Worm (Caenorhabditis elegans) whole organism, young adult: ENCODE results near the gene gpa-10.

Experiments used
- C06A6.2 ChIP-seq: fragments of 200-800 bp; sonication (Bioruptor generic); conservative IDR thresholded peaks from 2 replicates; pipeline ENCODE4 v1.3.6; 2022; ENCODE audit warnings: missing genetic modification characterization, missing compliant biosample characterization
- F22D6.2 ChIP-seq: sonication (generic microtip); optimal IDR thresholded peaks from 2 replicates; lab custom pipeline; 2016; ENCODE audit warnings: mild to moderate bottlenecking, missing genetic modification characterization, missing compliant biosample characterization
- F33H1.4 ChIP-seq: fragments of 200-800 bp; sonication (Bioruptor generic); IDR thresholded peaks from 2 replicates; pipeline ENCODE4 v1.3.6; 2022; ENCODE audit warnings: missing genetic modification reagents, missing genetic modification characterization, missing compliant biosample characterization
- F37B4.10 ChIP-seq: fragments of 200-800 bp; sonication (Bioruptor generic); IDR thresholded peaks from 2 replicates; pipeline ENCODE4 v1.3.6; 2022; ENCODE audit warnings: missing genetic modification characterization, missing compliant biosample characterization
- F39B2.1 ChIP-seq: fragments of 200-800 bp; sonication (Bioruptor generic); IDR thresholded peaks from 2 replicates; pipeline ENCODE4 v1.3.6; 2022; ENCODE audit warnings: missing genetic modification reagents, missing genetic modification characterization, missing compliant biosample characterization
- F49E8.2 ChIP-seq: sonication (generic microtip); optimal IDR thresholded peaks from 3 replicates; lab custom pipeline; 2017; ENCODE audit warnings: missing genetic modification characterization, mild to moderate bottlenecking, missing compliant biosample characterization, antibody characterized with exemption, moderate library complexity; ENCODE audit not compliant: insufficient read depth
- F52B5.7 ChIP-seq: sonication (generic microtip); optimal IDR thresholded peaks from 2 replicates; lab custom pipeline; 2016; ENCODE audit warnings: mild to moderate bottlenecking, missing genetic modification characterization, missing compliant biosample characterization
- Y79H2A.3 ChIP-seq: fragments of 200-800 bp; sonication (Bioruptor generic); conservative IDR thresholded peaks from 2 replicates; pipeline ENCODE4 v1.3.6; 2022; ENCODE audit warnings: missing genetic modification reagents, missing genetic modification characterization, missing compliant biosample characterization
- Y95B8A.8 ChIP-seq: fragments of 200-800 bp; sonication (Bioruptor generic); IDR thresholded peaks from 2 replicates; pipeline ENCODE4 v1.3.6; 2022; ENCODE audit warnings: missing genetic modification reagents, missing genetic modification characterization, missing compliant biosample characterization
- akir-1 ChIP-seq: fragments of 200-800 bp; sonication (Bioruptor generic); optimal IDR thresholded peaks from 2 replicates; lab custom pipeline; 2018; ENCODE audit warnings: mild to moderate bottlenecking, missing genetic modification characterization, moderate library complexity, missing compliant biosample characterization
- aptf-2 ChIP-seq: fragments of 200-800 bp; sonication (Bioruptor generic); conservative IDR thresholded peaks from 2 replicates; pipeline ENCODE4 v1.3.6; 2022; ENCODE audit warnings: missing genetic modification reagents, missing genetic modification characterization, missing compliant biosample characterization
- aptf-3 ChIP-seq: fragments of 200-800 bp; sonication (Bioruptor generic); IDR thresholded peaks from 2 replicates; pipeline ENCODE4 v1.3.6; 2022; ENCODE audit warnings: missing genetic modification characterization, missing compliant biosample characterization
- attf-3 ChIP-seq: fragments of 200-800 bp; sonication (Bioruptor generic); conservative IDR thresholded peaks from 2 replicates; pipeline ENCODE4 v1.3.6; 2022; ENCODE audit warnings: missing genetic modification reagents, missing genetic modification characterization, missing compliant biosample characterization
- bed-2 ChIP-seq: fragments of 200-800 bp; sonication (Bioruptor generic); IDR thresholded peaks from 2 replicates; pipeline ENCODE4 v1.3.6; 2022; ENCODE audit warnings: missing genetic modification reagents, missing genetic modification characterization, missing compliant biosample characterization
- cebp-1 ChIP-seq, 2 experiments: fragments of 200-800 bp in 1 of 2; sonication (Bioruptor generic) in 1 of 2; sonication (generic microtip) in 1 of 2; IDR thresholded peaks in 1 of 2; optimal IDR thresholded peaks in 1 of 2; 2 replicates each; pipeline versions ENCODE4 v1.3.6 to Lab custom; 2017 to 2022; ENCODE audit warnings: missing compliant biosample characterization in 2 of 2, missing genetic modification characterization in 2 of 2, mild to moderate bottlenecking in 1 of 2, missing genetic modification reagents in 1 of 2, moderate library complexity in 1 of 2
- ceh-79 ChIP-seq: sonication (generic microtip); optimal IDR thresholded peaks from 2 replicates; lab custom pipeline; 2017; ENCODE audit warnings: mild to moderate bottlenecking, missing genetic modification characterization, missing compliant biosample characterization
- chd-7 ChIP-seq: sonication (generic microtip); optimal IDR thresholded peaks from 2 replicates; lab custom pipeline; 2016; ENCODE audit warnings: mild to moderate bottlenecking, missing genetic modification characterization, moderate library complexity, missing compliant biosample characterization
- efl-1 ChIP-seq: fragments of 150-350 bp; optimal IDR thresholded peaks from 2 replicates; lab custom pipeline; 2014; ENCODE audit warnings: missing biosample characterization, missing genetic modification reagents, missing genetic modification characterization
- egl-18 ChIP-seq: fragments of 200-800 bp; sonication (Bioruptor generic); IDR thresholded peaks from 2 replicates; pipeline ENCODE4 v1.3.6; 2022; ENCODE audit warnings: missing genetic modification reagents, missing genetic modification characterization, missing compliant biosample characterization
- egrh-3 ChIP-seq: fragments of 200-800 bp; sonication (Bioruptor generic); IDR thresholded peaks from 2 replicates; pipeline ENCODE4 v1.3.6; 2022; ENCODE audit warnings: missing genetic modification reagents, missing genetic modification characterization, missing compliant biosample characterization
- ets-4 ChIP-seq: fragments of 200-800 bp; sonication (Bioruptor generic); optimal IDR thresholded peaks from 2 replicates; lab custom pipeline; 2018; ENCODE audit warnings: mild to moderate bottlenecking, missing genetic modification characterization, missing compliant biosample characterization
- gei-17 ChIP-seq: fragments of 200-800 bp; sonication (Bioruptor generic); optimal IDR thresholded peaks from 2 replicates; lab custom pipeline; 2018; ENCODE audit warnings: mild to moderate bottlenecking, missing genetic modification characterization, missing compliant biosample characterization
- madf-8 ChIP-seq: fragments of 200-800 bp; sonication (Bioruptor generic); conservative IDR thresholded peaks from 2 replicates; pipeline ENCODE4 v1.3.6; 2022; ENCODE audit warnings: missing genetic modification reagents, missing genetic modification characterization, missing compliant biosample characterization
- nfya-2 ChIP-seq: fragments of 200-800 bp; sonication (Bioruptor generic); IDR thresholded peaks from 2 replicates; pipeline ENCODE4 v1.3.6; 2022; ENCODE audit warnings: missing genetic modification reagents, missing genetic modification characterization, missing compliant biosample characterization
- nhr-120 ChIP-seq: fragments of 200-800 bp; sonication (Bioruptor generic); IDR thresholded peaks from 2 replicates; pipeline ENCODE4 v1.3.6; 2022; ENCODE audit warnings: missing genetic modification characterization, missing compliant biosample characterization
- nhr-80 ChIP-seq: sonication (generic microtip); optimal IDR thresholded peaks from 2 replicates; lab custom pipeline; 2016; ENCODE audit warnings: missing genetic modification characterization, missing compliant biosample characterization
- snpc-4 ChIP-seq, 5 experiments: fragments of 150-350 bp in 1 of 5; sonication (generic microtip) in 4 of 5; optimal IDR thresholded peaks; 2 replicates each; lab custom pipeline; 2014 to 2018; ENCODE audit warnings: missing genetic modification characterization in 5 of 5, missing biosample characterization in 3 of 5, antibody characterized with exemption in 2 of 5, mild to moderate bottlenecking in 2 of 5, missing compliant biosample characterization in 2 of 5, missing genotype in 2 of 5, moderate library complexity in 2 of 5, missing genetic modification reagents in 1 of 5
- sptf-2 ChIP-seq: fragments of 200-800 bp; sonication (Bioruptor generic); optimal IDR thresholded peaks from 2 replicates; lab custom pipeline; 2018; ENCODE audit warnings: mild to moderate bottlenecking, missing genetic modification characterization, missing compliant biosample characterization
- unc-130 ChIP-seq: sonication (generic microtip); optimal IDR thresholded peaks from 2 replicates; lab custom pipeline; 2016; ENCODE audit warnings: missing genetic modification reagents, missing genetic modification characterization, missing compliant biosample characterization
- zim-3 ChIP-seq: sonication (generic microtip); optimal IDR thresholded peaks from 2 replicates; lab custom pipeline; 2017; ENCODE audit warnings: mild to moderate bottlenecking, missing genetic modification characterization, moderate library complexity, missing compliant biosample characterization
- ztf-18 ChIP-seq: sonication (generic microtip); optimal IDR thresholded peaks from 2 replicates; lab custom pipeline; 2016; ENCODE audit warnings: missing genotype, mild to moderate bottlenecking, missing genetic modification characterization, missing compliant biosample characterization
- ztf-28 ChIP-seq: fragments of 200-800 bp; sonication (Bioruptor generic); IDR thresholded peaks from 2 replicates; pipeline ENCODE4 v1.3.6; 2022; ENCODE audit warnings: missing genetic modification reagents, missing genetic modification characterization, missing compliant biosample characterization
- ztf-3 ChIP-seq: fragments of 200-800 bp; sonication (Bioruptor generic); optimal IDR thresholded peaks from 2 replicates; lab custom pipeline; 2018; ENCODE audit warnings: mild to moderate bottlenecking, missing genetic modification characterization, missing compliant biosample characterization
- ztf-6 ChIP-seq: fragments of 200-800 bp; sonication (Bioruptor generic); IDR thresholded peaks from 2 replicates; pipeline ENCODE4 v1.3.6; 2022; ENCODE audit warnings: missing genetic modification reagents, missing genetic modification characterization, missing compliant biosample characterization

The gpa-10 gene

DNA sequence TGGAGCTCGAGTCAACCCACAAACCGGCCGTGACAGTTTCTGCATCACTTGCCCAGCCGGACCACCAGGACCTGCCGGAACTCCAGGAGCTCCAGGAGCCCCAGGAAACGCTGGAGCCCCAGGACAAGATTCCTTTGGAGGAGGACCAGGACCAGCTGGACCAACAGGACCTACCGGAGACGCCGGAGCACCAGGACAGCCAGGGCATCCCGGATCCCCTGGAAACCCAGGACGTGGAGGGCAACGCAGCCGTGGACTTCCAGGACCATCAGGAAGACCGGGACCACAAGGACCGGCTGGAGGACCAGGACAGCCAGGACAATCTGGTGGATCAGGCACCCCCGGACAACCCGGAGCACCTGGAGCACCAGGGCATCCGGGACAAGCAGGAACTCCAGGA is 24.5 kb downstream of the gpa-10 start:
- TF ChIP-seq akir-1 (GFP tag; lab: Kevin White, UChicago) (no peak), F37B4.10 (0 out of 2 replicates have a peak, but pooled peaks have one; percentile 47), egrh-3 (GFP tag; lab: Robert Waterston, UW) (peak; percentile 94), ztf-6 (GFP tag; lab: Robert Waterston, UW) (no peak), C06A6.2 (no peak), F22D6.2 (tag; lab: Kevin White, UChicago) (no peak), bed-2 (GFP tag; lab: Robert Waterston, UW) (no peak), egl-18 (GFP tag; lab: Robert Waterston, UW) (0 out of 2 replicates have a peak, but pooled peaks have one; percentile 22), F33H1.4 (GFP tag; lab: Robert Waterston, UW) (no peak), unc-130 (no peak)

DNA sequence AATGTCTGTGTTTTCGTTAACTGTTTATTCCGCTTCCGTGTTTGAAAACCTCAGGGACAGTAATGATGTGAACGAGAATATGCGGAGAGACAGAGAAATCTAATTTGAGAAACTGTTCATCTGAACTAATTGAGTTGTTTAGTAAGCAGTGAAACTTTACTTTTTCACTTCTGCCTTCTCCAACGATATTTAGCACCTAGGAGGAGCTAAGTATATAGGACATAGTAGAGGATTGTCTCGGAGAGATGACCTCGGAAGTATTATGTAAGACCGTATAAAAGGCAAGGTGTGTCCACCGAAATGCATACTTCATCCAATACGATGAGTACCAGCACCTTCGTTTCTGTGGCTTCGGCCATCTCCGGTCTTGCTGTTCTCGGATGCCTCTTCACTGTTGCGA is 25.2 kb downstream of the gpa-10 start, which contains the start of gene col-141:
col-141 (plus strand) TSS at position 301 of the 400 bp plus-strand sequence.
- TF ChIP-seq sptf-2 (GFP tag; lab: Kevin White, UChicago) (no peak), attf-3 (GFP tag; lab: Robert Waterston, UW) (no peak), aptf-2 (GFP tag; lab: Robert Waterston, UW) (no peak), ztf-18 (tag; lab: Kevin White, UChicago) (no peak), nfya-2 (GFP tag; lab: Robert Waterston, UW) (no peak), ceh-79 (tag; lab: Kevin White, UChicago) (no peak), nhr-80 (tag; lab: Kevin White, UChicago) (no peak), zim-3 (tag; lab: Kevin White, UChicago) (no peak), aptf-3 (GFP tag; lab: Robert Waterston, UW) (no peak), madf-8 (GFP tag; lab: Robert Waterston, UW) (no peak), ztf-6 (GFP tag; lab: Robert Waterston, UW) (no peak), Y95B8A.8 (no peak)

DNA sequence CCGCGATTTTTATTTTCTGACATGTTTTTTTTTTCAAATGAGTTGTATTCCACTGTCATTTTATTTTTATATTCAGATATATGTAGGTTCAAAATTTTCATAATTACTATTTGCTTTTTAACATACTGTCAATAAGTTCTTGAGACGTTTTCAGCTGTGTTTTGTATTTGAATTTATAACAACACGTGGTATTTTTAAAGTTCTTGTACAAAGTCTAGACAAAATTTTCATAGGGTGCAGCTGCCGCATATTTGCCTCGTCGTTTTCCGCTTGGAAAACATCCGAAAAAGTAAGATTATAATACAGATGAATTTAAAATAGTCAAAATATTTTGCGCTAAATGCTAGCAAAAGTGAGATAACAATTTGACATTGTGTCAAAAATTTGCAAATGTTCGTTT is 25.8 kb downstream of the gpa-10 start, which contains the start of gene dmsr-15:
dmsr-15 (minus strand) TSS at position 101 of the 400 bp plus-strand sequence.
- TF ChIP-seq ztf-28 (GFP tag; lab: Robert Waterston, UW) (no peak), F49E8.2 (tag; lab: Kevin White, UChicago) (no peak), ztf-3 (GFP tag; lab: Kevin White, UChicago) (no peak), unc-130 (no peak), F39B2.1 (GFP tag; lab: Robert Waterston, UW) (no peak), chd-7 (no peak), nhr-120 (GFP tag; lab: Robert Waterston, UW) (no peak), ztf-6 (GFP tag; lab: Robert Waterston, UW) (no peak), snpc-4 (GFP tag; optimal IDR thresholded peaks at IDR 0.05; lab: Kevin White, UChicago) (no peak), snpc-4 (tag; optimal IDR thresholded peaks at IDR 0.05; lab: Kevin White, UChicago) (no peak), akir-1 (GFP tag; lab: Kevin White, UChicago) (no peak), zim-3 (tag; lab: Kevin White, UChicago) (no peak), F52B5.7 (tag; lab: Kevin White, UChicago) (no peak), Y79H2A.3 (GFP tag; lab: Robert Waterston, UW) (no peak)

DNA sequence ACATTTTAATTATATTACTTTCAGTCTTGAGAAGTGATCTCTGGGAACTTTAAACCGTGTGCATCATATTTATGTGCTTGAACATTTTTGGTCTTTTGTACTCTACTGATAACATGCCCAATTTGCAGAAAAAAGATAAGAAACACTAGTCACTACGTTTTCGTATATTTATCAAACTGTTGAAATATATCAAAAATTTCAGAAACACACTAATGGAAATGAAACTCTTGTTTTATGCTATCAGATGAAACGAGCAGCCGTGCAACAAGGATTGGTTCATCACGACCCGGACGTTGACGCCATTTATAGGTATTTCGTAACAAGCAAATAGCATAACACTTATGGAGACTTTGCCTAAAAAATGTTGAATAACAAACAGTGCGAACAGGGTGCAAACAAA is 31.2 kb downstream of the gpa-10 start:
- TF ChIP-seq ets-4 (GFP tag; lab: Kevin White, UChicago): peak; percentile 67
- TF ChIP-seq nhr-80 (tag; lab: Kevin White, UChicago): peak; percentile 93
- no peak for TF ChIP-seq gei-17 (GFP tag; lab: Kevin White, UChicago)
- TF ChIP-seq cebp-1 (GFP tag; IDR thresholded peaks at IDR 0.05; lab: Robert Waterston, UW): peak; percentile 82
- no peak for TF ChIP-seq cebp-1 (tag; optimal IDR thresholded peaks at IDR 0.05; lab: Kevin White, UChicago)
- TF ChIP-seq efl-1 (GFP tag; lab: Kevin White, UChicago): no peak
